Fruit fly (Drosophila melanogaster): ENCODE data around the gene CG33230.

The CG33230 gene

dm6 chr3L:1648690-1649355 is 30.6 kb downstream of the CG33230 start, which contains the start of gene CG13920:
Gene CG13920, plus strand, starts transcription at chr3L:1648944.
- no peak for TF ChIP-seq psq (GFP tag; optimal IDR thresholded peaks at IDR 0.05)
- TF ChIP-seq Dif (GFP tag; optimal IDR thresholded peaks at IDR 0.05; ENCODE audit: partially characterized antibody): peak; percentile 10

dm6 chr3L:1649363-1649762 is 31.1 kb downstream of the CG33230 start:
- TF ChIP-seq sage (GFP tag; optimal IDR thresholded peaks at IDR 0.05): no peak
- TF ChIP-seq usp (GFP tag; optimal IDR thresholded peaks at IDR 0.05): no peak
- TF ChIP-seq Abd-B (GFP tag; optimal IDR thresholded peaks at IDR 0.05): no peak

DNA sequence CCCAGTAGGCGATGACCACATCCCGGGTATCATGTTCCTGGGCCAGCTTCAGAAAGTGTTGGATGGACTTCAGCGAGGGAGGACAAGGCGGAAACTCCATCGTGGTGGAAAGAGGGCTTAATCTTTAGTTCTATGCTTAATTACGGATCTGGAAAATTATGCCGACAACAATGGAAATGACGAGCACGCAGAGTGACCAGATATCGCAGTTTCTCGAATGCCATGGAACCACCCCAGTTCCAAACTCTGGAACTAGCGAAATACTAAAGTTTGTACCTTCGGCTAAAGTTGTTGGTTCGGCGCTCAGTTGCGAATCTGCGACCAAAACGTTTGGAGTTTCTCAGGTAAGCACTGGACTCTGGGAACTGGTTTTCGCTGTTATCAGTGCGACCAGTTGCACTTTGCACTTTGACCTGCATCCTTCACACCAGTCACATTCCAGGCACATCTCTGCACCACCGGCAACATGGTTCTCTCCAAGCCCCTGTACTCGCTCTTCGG is 34.5 kb downstream of the CG33230 start, which contains the start of the genes CG7970 and Vta1:
CG7970 (plus strand) TSS at position 51 of the 501 bp plus-strand sequence.
Vta1 (minus strand) TSS at position 201 of the 501 bp plus-strand sequence.
- peak; percentile 35 for TF ChIP-seq Hr83 (GFP tag; optimal IDR thresholded peaks at IDR 0.05; ENCODE audit: poor library complexity, severe bottlenecking)
- TF ChIP-seq rgr (GFP tag; optimal IDR thresholded peaks at IDR 0.05): no peak
- no peak for TF ChIP-seq Jra (GFP tag; optimal IDR thresholded peaks at IDR 0.05)
- no peak for TF ChIP-seq OdsH (GFP tag; optimal IDR thresholded peaks at IDR 0.05)
- TF ChIP-seq Dfd (GFP tag; optimal IDR thresholded peaks at IDR 0.05): no peak
- TF ChIP-seq Abd-B (GFP tag; optimal IDR thresholded peaks at IDR 0.05): no peak

DNA sequence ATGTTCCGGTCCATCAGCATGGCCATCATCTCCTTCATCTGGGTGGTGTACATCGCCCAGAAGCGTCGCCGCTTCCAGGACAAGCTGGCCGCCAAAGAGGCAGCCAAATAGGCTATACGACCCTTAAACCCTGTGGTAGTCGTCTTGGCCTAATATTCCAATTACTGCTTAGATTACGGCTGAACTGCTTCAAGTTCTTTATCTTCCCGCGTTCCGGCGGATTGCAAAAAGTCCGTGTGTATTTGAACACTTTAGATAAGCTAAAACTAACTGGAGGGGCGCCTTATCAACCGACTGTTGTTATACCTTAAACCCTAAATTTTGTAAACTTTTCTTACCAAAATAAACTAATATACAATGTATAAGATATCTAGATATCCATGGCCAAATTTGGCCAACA is 35.5 kb downstream of the CG33230 start:
- TF ChIP-seq lola (GFP tag; optimal IDR thresholded peaks at IDR 0.05) (no peak), Mio (GFP tag; optimal IDR thresholded peaks at IDR 0.05) (no peak), Rel (GFP tag; optimal IDR thresholded peaks at IDR 0.05) (no peak), Rel (tag; optimal IDR thresholded peaks at IDR 0.05) (no peak), sage (GFP tag; optimal IDR thresholded peaks at IDR 0.05) (no peak), Jra (GFP tag; optimal IDR thresholded peaks at IDR 0.05) (no peak), Abd-B (GFP tag; optimal IDR thresholded peaks at IDR 0.05) (no peak), Myc (optimal IDR thresholded peaks at IDR 0.05) (no peak), brk (GFP tag; optimal IDR thresholded peaks at IDR 0.05) (no peak), psq (GFP tag; optimal IDR thresholded peaks at IDR 0.05) (no peak), Dfd (GFP tag; optimal IDR thresholded peaks at IDR 0.05) (no peak), Dif (GFP tag; optimal IDR thresholded peaks at IDR 0.05; ENCODE audit: partially characterized antibody) (no peak), CG9705 (GFP tag; optimal IDR thresholded peaks at IDR 0.05) (no peak), foxo (GFP tag; optimal IDR thresholded peaks at IDR 0.05) (no peak), HLH106 (tag; optimal IDR thresholded peaks at IDR 0.05) (no peak), br (GFP tag; optimal IDR thresholded peaks at IDR 0.05) (no peak), Vsx2 (GFP tag; optimal IDR thresholded peaks at IDR 0.05; ENCODE audit: partially characterized antibody) (no peak), CrebA (GFP tag; optimal IDR thresholded peaks at IDR 0.05; ENCODE audit: borderline replicate concordance) (no peak), CG32264 (GFP tag; optimal IDR thresholded peaks at IDR 0.05) (no peak), Hr83 (GFP tag; optimal IDR thresholded peaks at IDR 0.05; ENCODE audit: poor library complexity, severe bottlenecking) (no peak), tai (GFP tag; optimal IDR thresholded peaks at IDR 0.05) (no peak)

- TF ChIP-seq foxo (GFP tag; optimal IDR thresholded peaks at IDR 0.05) (no peak), HLH106 (tag; optimal IDR thresholded peaks at IDR 0.05) (no peak), CG9705 (GFP tag; optimal IDR thresholded peaks at IDR 0.05) (no peak), rgr (GFP tag; optimal IDR thresholded peaks at IDR 0.05) (no peak), tai (GFP tag; optimal IDR thresholded peaks at IDR 0.05) (no peak), sv (GFP tag; optimal IDR thresholded peaks at IDR 0.05) (no peak), N (GFP tag; optimal IDR thresholded peaks at IDR 0.05) (no peak), br (GFP tag; optimal IDR thresholded peaks at IDR 0.05) (no peak), Rel (GFP tag; optimal IDR thresholded peaks at IDR 0.05) (no peak), Rel (tag; optimal IDR thresholded peaks at IDR 0.05) (no peak), Mio (GFP tag; optimal IDR thresholded peaks at IDR 0.05) (no peak)
Observed at dm6 chr3L:1661738-1662370, 43.6 kb downstream of the CG33230 start.

- TF ChIP-seq ey (GFP tag; optimal IDR thresholded peaks at IDR 0.05): no peak
- peak; percentile 31 for TF ChIP-seq Dif (GFP tag; optimal IDR thresholded peaks at IDR 0.05; ENCODE audit: partially characterized antibody)
Observed at dm6 chr3L:1663531-1663930, 45.3 kb downstream of the CG33230 start.

Data from whole organism, wandering third instar larva.